Worm (Caenorhabditis elegans): ENCODE measurements around the gene sdz-18.

The sdz-18 gene

DNA sequence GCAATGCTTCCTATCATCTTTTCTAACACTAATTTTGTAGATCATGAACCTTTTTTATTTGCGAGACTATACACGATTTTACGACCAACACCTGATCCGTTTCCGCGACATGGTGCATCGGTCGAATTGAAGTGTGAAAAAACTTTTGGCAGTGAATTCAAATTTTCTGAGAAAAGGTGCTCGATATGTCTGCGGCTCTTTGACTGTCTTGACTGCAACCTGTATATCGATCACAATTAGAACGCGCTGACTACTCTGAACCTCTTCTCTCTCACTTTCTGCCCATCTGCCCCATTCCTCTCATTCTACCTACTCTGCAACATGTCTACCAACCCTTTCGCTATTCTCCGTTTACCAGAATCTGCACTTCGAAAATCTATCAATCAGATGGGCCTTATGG is 24.1 kb downstream of the sdz-18 start, which contains the start of gene fbxb-26:
TSS of gene fbxb-26 (plus strand) at position 301 of the 400 bp plus-strand sequence.
- TF ChIP-seq hlh-13 (GFP tag; optimal IDR thresholded peaks at IDR 0.05) (no peak), npax-4 (tag; optimal IDR thresholded peaks at IDR 0.05) (no peak), unc-55 (GFP tag; optimal IDR thresholded peaks at IDR 0.05) (no peak), hlh-6 (tag; optimal IDR thresholded peaks at IDR 0.05) (no peak), ceh-48 (tag; optimal IDR thresholded peaks at IDR 0.05) (no peak), ceh-30 (tag; optimal IDR thresholded peaks at IDR 0.05) (no peak), pha-4 (tag; optimal IDR thresholded peaks at IDR 0.05) (no peak), pqm-1 (tag; optimal IDR thresholded peaks at IDR 0.05) (no peak), hlh-15 (tag; optimal IDR thresholded peaks at IDR 0.05) (no peak)

DNA sequence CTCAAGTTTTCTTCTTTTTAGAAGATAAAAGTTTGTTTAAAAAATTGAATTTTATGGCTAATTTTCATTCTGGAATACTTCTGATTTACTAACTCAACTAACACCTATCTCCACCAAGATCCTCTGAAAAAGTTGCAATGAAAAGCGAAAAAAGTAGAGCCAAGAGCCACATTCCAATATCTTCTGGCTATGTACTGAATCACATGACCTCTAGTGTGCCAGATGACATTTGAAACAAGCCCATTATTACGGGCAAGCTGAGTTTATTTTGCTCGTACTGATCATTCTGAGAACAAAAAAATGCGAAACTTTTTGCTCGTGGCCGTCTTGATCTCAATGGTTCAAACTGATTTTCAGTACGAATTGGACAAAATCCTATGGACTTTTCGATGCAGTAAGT is 27.2 kb downstream of the sdz-18 start, which contains the start of gene irld-36:
TSS of gene irld-36 (plus strand) at position 301 of the 400 bp plus-strand sequence.
- TF ChIP-seq hlh-13 (GFP tag; optimal IDR thresholded peaks at IDR 0.05) (no peak), elt-2 (tag; optimal IDR thresholded peaks at IDR 0.05) (no peak), Y22D7AL.16 (tag; optimal IDR thresholded peaks at IDR 0.05) (no peak), dmd-4 (tag; optimal IDR thresholded peaks at IDR 0.05; ENCODE audit: borderline replicate concordance) (no peak), K02D7.2 (tag; optimal IDR thresholded peaks at IDR 0.05) (no peak), ceh-30 (tag; optimal IDR thresholded peaks at IDR 0.05) (no peak), zip-5 (tag; optimal IDR thresholded peaks at IDR 0.05) (no peak), hlh-8 (tag; optimal IDR thresholded peaks at IDR 0.05) (no peak), pag-3 (tag; optimal IDR thresholded peaks at IDR 0.05; ENCODE audit: borderline replicate concordance) (no peak), ceh-48 (tag; optimal IDR thresholded peaks at IDR 0.05) (no peak), ama-1 (optimal IDR thresholded peaks at IDR 0.05) (no peak), unc-55 (GFP tag; optimal IDR thresholded peaks at IDR 0.05) (no peak), ceh-31 (tag; optimal IDR thresholded peaks at IDR 0.05) (no peak), pros-1 (tag; optimal IDR thresholded peaks at IDR 0.05) (no peak), ceh-14 (tag; optimal IDR thresholded peaks at IDR 0.05) (no peak), fax-1 (tag; optimal IDR thresholded peaks at IDR 0.05) (no peak), ceh-34 (tag; optimal IDR thresholded peaks at IDR 0.05) (no peak), sox-4 (tag; optimal IDR thresholded peaks at IDR 0.05) (no peak), nhr-232 (tag; optimal IDR thresholded peaks at IDR 0.05) (no peak)

DNA sequence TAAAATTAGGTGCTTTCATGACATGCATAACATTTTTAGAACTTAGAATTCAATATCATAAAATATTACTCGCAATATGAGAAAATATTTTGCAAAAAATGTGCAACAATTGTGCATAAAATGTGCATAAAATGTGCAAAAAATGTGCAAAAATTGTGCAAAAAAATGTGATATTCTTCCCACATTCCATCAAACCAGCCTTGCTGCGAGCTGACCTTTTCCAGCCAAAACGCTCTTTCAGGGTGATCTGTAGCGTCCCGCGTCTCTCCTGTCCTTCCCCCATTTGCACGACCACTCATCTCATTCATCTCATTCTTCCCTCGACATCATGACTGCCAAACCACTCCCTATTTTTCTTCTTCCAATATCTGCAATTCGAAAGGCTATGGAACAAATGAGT is 30.2 kb downstream of the sdz-18 start, which contains the start of gene fbxb-17:
TSS of gene fbxb-17 (plus strand) at position 301 of the 400 bp plus-strand sequence.
- no peak for TF ChIP-seq ceh-6 (GFP tag; optimal IDR thresholded peaks at IDR 0.05)
- no peak for TF ChIP-seq unc-86 (tag; optimal IDR thresholded peaks at IDR 0.05)
- TF ChIP-seq ceh-34 (tag; optimal IDR thresholded peaks at IDR 0.05), result no peak
- no peak for TF ChIP-seq nhr-232 (tag; optimal IDR thresholded peaks at IDR 0.05)
- TF ChIP-seq T23F11.4 (GFP tag; optimal IDR thresholded peaks at IDR 0.05), result no peak
- TF ChIP-seq tbx-7 (tag; optimal IDR thresholded peaks at IDR 0.05), result no peak
- no peak for TF ChIP-seq sdc-2 (tag; optimal IDR thresholded peaks at IDR 0.05)
- TF ChIP-seq nhr-11 (tag; optimal IDR thresholded peaks at IDR 0.05), result no peak
- no peak for TF ChIP-seq ceh-2 (tag; optimal IDR thresholded peaks at IDR 0.05)
- TF ChIP-seq dve-1 (tag; optimal IDR thresholded peaks at IDR 0.05), result no peak
- no peak for TF ChIP-seq elt-2 (tag; optimal IDR thresholded peaks at IDR 0.05)
- TF ChIP-seq ahr-1 (tag; optimal IDR thresholded peaks at IDR 0.05), result no peak
- TF ChIP-seq ceh-24 (tag; optimal IDR thresholded peaks at IDR 0.05), result no peak
- no peak for TF ChIP-seq unc-55 (GFP tag; optimal IDR thresholded peaks at IDR 0.05)
- no peak for TF ChIP-seq K09A11.1 (tag; optimal IDR thresholded peaks at IDR 0.05; ENCODE audit: insufficient read depth)
- no peak for TF ChIP-seq hlh-15 (tag; optimal IDR thresholded peaks at IDR 0.05)
- TF ChIP-seq unc-3 (GFP tag; conservative IDR thresholded peaks at IDR 0.05), result no peak
- TF ChIP-seq unc-3 (tag; optimal IDR thresholded peaks at IDR 0.05), result no peak

DNA sequence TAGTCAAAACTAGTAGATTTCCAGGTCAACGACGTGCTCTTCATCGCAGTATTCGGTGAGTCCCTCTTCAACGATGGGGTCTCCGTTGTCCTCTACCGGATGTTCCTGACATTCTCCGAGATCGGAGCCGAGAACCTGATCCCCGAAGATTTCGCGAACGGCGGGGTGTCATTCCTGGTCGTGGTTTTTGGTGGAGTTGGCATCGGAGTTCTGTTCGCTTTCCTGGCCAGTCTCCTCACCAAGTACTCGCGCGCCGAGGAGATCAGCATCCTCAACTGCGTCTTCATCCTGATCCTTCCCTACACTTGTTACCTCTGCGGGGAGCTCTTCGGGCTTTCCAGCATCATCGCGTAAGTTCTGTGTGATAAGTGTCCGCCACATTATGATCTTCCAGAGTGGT is 33.6 kb downstream of the sdz-18 start:
- no peak for TF ChIP-seq hlh-15 (tag; optimal IDR thresholded peaks at IDR 0.05)
- TF ChIP-seq ceh-45 (GFP tag; IDR thresholded peaks at IDR 0.05), result no peak
- TF ChIP-seq hlh-13 (GFP tag; optimal IDR thresholded peaks at IDR 0.05), result no peak
- TF ChIP-seq sdc-2 (tag; optimal IDR thresholded peaks at IDR 0.05), result no peak
- TF ChIP-seq elt-4 (tag; optimal IDR thresholded peaks at IDR 0.05), result no peak
- TF ChIP-seq che-1 (tag; optimal IDR thresholded peaks at IDR 0.05), result no peak
- no peak for TF ChIP-seq pqm-1 (tag; optimal IDR thresholded peaks at IDR 0.05)
- no peak for TF ChIP-seq pha-2 (tag; optimal IDR thresholded peaks at IDR 0.05)
- TF ChIP-seq syd-9 (tag; optimal IDR thresholded peaks at IDR 0.05), result no peak
- TF ChIP-seq unc-86 (tag; optimal IDR thresholded peaks at IDR 0.05), result no peak
- TF ChIP-seq rnt-1 (tag; optimal IDR thresholded peaks at IDR 0.05), result no peak
- no peak for TF ChIP-seq madf-2 (tag; optimal IDR thresholded peaks at IDR 0.05)
- no peak for TF ChIP-seq ceh-48 (tag; optimal IDR thresholded peaks at IDR 0.05)
- TF ChIP-seq pros-1 (tag; optimal IDR thresholded peaks at IDR 0.05), result no peak
- no peak for TF ChIP-seq ceh-9 (tag; optimal IDR thresholded peaks at IDR 0.05)
- no peak for TF ChIP-seq pag-3 (tag; optimal IDR thresholded peaks at IDR 0.05; ENCODE audit: borderline replicate concordance)

All from whole organism, late embryonic.